Fruit fly (Drosophila melanogaster) whole organism, prepupa: ENCODE results near the gene CG33688.

Experiments used
- Blimp-1 ChIP-seq: fragments of 200-800 bp; sonication (Bioruptor generic); optimal IDR thresholded peaks from 3 replicates; lab custom pipeline; 2017; ENCODE audit warnings: missing biosample characterization, missing genetic modification characterization, mild to moderate bottlenecking, moderate library complexity, missing genetic modification reagents
- CG10669 ChIP-seq: fragments of 200-800 bp; sonication (Bioruptor generic); optimal IDR thresholded peaks from 3 replicates; lab custom pipeline; 2018; ENCODE audit warnings: missing biosample characterization, mild to moderate bottlenecking, missing genetic modification characterization, moderate library complexity
- CG11294 ChIP-seq: fragments of 200-800 bp; sonication (Bioruptor generic); IDR thresholded peaks from 2 replicates; pipeline ENCODE4 v1.3.6; 2022; ENCODE audit warnings: missing biosample characterization, missing genetic modification characterization
- CG11902 ChIP-seq: fragments of 200-800 bp; sonication (Bioruptor generic); optimal IDR thresholded peaks from 3 replicates; lab custom pipeline; 2016; ENCODE audit warnings: missing biosample characterization, missing genetic modification characterization
- CG15336 ChIP-seq: fragments of 200-800 bp; sonication (Bioruptor generic); IDR thresholded peaks from 2 replicates; pipeline ENCODE4 v1.3.6; 2022; ENCODE audit warnings: missing biosample characterization, missing genetic modification characterization
- CG1621 ChIP-seq: fragments of 200-800 bp; sonication (Bioruptor generic); optimal IDR thresholded peaks from 3 replicates; lab custom pipeline; 2018; ENCODE audit warnings: missing biosample characterization, mild to moderate bottlenecking, missing genetic modification characterization
- CG16779 ChIP-seq: fragments of 200-800 bp; sonication (Bioruptor generic); optimal IDR thresholded peaks from 3 replicates; lab custom pipeline; 2017; ENCODE audit warnings: missing biosample characterization, mild to moderate bottlenecking, missing genetic modification characterization
- CG31627 ChIP-seq: fragments of 200-800 bp; sonication (Bioruptor generic); optimal IDR thresholded peaks from 3 replicates; lab custom pipeline; 2016; ENCODE audit warnings: missing biosample characterization, missing genetic modification characterization
- CG3919 ChIP-seq: fragments of 200-800 bp; sonication (Bioruptor generic); optimal IDR thresholded peaks from 3 replicates; lab custom pipeline; 2016; ENCODE audit warnings: missing biosample characterization, missing genetic modification characterization
- CG4318 ChIP-seq: fragments of 200-800 bp; sonication (Bioruptor generic); optimal IDR thresholded peaks from 3 replicates; lab custom pipeline; 2017; ENCODE audit warnings: missing biosample characterization, mild to moderate bottlenecking, missing genetic modification characterization
- CG6163 ChIP-seq: fragments of 200-800 bp; sonication (Bioruptor generic); IDR thresholded peaks from 3 replicates; pipeline ENCODE4 v1.3.6; 2022; ENCODE audit warnings: missing biosample characterization, missing genetic modification characterization
- CG6854 ChIP-seq: fragments of 200-800 bp; sonication (Bioruptor generic); optimal IDR thresholded peaks from 2 replicates; lab custom pipeline; 2017; ENCODE audit warnings: missing biosample characterization, mild to moderate bottlenecking, missing genetic modification characterization
- CG7368 ChIP-seq: fragments of 200-800 bp; sonication (Bioruptor generic); optimal IDR thresholded peaks from 3 replicates; lab custom pipeline; 2016; ENCODE audit warnings: missing biosample characterization, missing genetic modification characterization
- CG8119 ChIP-seq: fragments of 200-800 bp; sonication (Bioruptor generic); IDR thresholded peaks from 3 replicates; pipeline ENCODE4 v1.3.6; 2022; ENCODE audit warnings: missing biosample characterization, missing genetic modification characterization
- CG8632 ChIP-seq: fragments of 200-800 bp; sonication (Bioruptor generic); optimal IDR thresholded peaks from 3 replicates; lab custom pipeline; 2016; ENCODE audit warnings: missing biosample characterization, missing genetic modification characterization
- CG9139 ChIP-seq: fragments of 200-800 bp; sonication (Bioruptor generic); optimal IDR thresholded peaks from 3 replicates; lab custom pipeline; 2017; ENCODE audit warnings: missing biosample characterization, mild to moderate bottlenecking, missing genetic modification characterization
- Eip75B ChIP-seq: fragments of 200-800 bp; sonication (Bioruptor generic); optimal IDR thresholded peaks from 3 replicates; lab custom pipeline; 2016; ENCODE audit warnings: missing biosample characterization, missing genetic modification characterization
- Eip78C ChIP-seq: fragments of 200-800 bp; sonication (Bioruptor generic); peaks from one replicate; lab custom pipeline; 2016; ENCODE audit warnings: missing biosample characterization, missing genetic modification characterization
- Eip93F ChIP-seq: fragments of 200-800 bp; sonication (Bioruptor generic); optimal IDR thresholded peaks from 2 replicates; lab custom pipeline; 2016; ENCODE audit warnings: missing biosample characterization, mild to moderate bottlenecking, missing genetic modification characterization
- Ets21C ChIP-seq: fragments of 200-800 bp; sonication (Bioruptor generic); optimal IDR thresholded peaks from 3 replicates; lab custom pipeline; 2016; ENCODE audit warnings: missing biosample characterization, missing genetic modification characterization
- Gug ChIP-seq: fragments of 200-800 bp; sonication (Bioruptor generic); IDR thresholded peaks from 2 replicates; pipeline ENCODE4 v1.3.6; 2022; ENCODE audit warnings: missing biosample characterization, missing genetic modification characterization
- Hr38 ChIP-seq: sonication (Bioruptor generic); optimal IDR thresholded peaks from 2 replicates; lab custom pipeline; 2016; ENCODE audit warnings: missing biosample characterization, missing genetic modification characterization
- Hr39 ChIP-seq: fragments of 200-800 bp; sonication (Bioruptor generic); optimal IDR thresholded peaks from 2 replicates; lab custom pipeline; 2016; ENCODE audit warnings: missing biosample characterization, missing genetic modification characterization
- Hr4 ChIP-seq: fragments of 200-800 bp; sonication (Bioruptor generic); optimal IDR thresholded peaks from 3 replicates; lab custom pipeline; 2016; ENCODE audit warnings: missing biosample characterization, missing genetic modification characterization
- Met ChIP-seq: fragments of 200-800 bp; sonication (Bioruptor generic); optimal IDR thresholded peaks from 3 replicates; lab custom pipeline; 2016; ENCODE audit warnings: missing biosample characterization, missing genetic modification characterization
- OdsH ChIP-seq: fragments of 200-800 bp; sonication (Bioruptor generic); optimal IDR thresholded peaks from 3 replicates; lab custom pipeline; 2016; ENCODE audit warnings: missing biosample characterization, missing genetic modification characterization
- Sox15 ChIP-seq: fragments of 200-800 bp; sonication (Bioruptor generic); optimal IDR thresholded peaks from 3 replicates; lab custom pipeline; 2016; ENCODE audit warnings: missing biosample characterization, missing genetic modification characterization
- achi ChIP-seq: fragments of 200-800 bp; sonication (Bioruptor generic); optimal IDR thresholded peaks from 3 replicates; lab custom pipeline; 2016; ENCODE audit warnings: missing biosample characterization, missing genetic modification characterization
- acj6 ChIP-seq: fragments of 200-800 bp; sonication (Bioruptor generic); optimal IDR thresholded peaks from 3 replicates; lab custom pipeline; 2016; ENCODE audit warnings: missing biosample characterization, missing genetic modification characterization
- dsx ChIP-seq: fragments of 200-800 bp; optimal IDR thresholded peaks from 3 replicates; lab custom pipeline; 2019; ENCODE audit warnings: missing biosample characterization, mild to moderate bottlenecking, missing genetic modification characterization, moderate library complexity; ENCODE audit not compliant: poor library complexity, severe bottlenecking
- eg ChIP-seq: fragments of 200-800 bp; sonication (Bioruptor generic); IDR thresholded peaks from 3 replicates; pipeline ENCODE4 v1.3.6; 2022; ENCODE audit warnings: missing biosample characterization, missing genetic modification characterization
- esn ChIP-seq: fragments of 200-800 bp; sonication (Bioruptor generic); optimal IDR thresholded peaks from 2 replicates; lab custom pipeline; 2016; ENCODE audit warnings: missing biosample characterization, mild to moderate bottlenecking, missing genetic modification characterization, moderate library complexity
- fd59A ChIP-seq: fragments of 200-800 bp; sonication (Bioruptor generic); optimal IDR thresholded peaks from 2 replicates; lab custom pipeline; 2017; ENCODE audit warnings: missing biosample characterization, mild to moderate bottlenecking, missing genetic modification characterization, missing genetic modification reagents
- fd85E ChIP-seq: fragments of 200-800 bp; sonication (Bioruptor generic); optimal IDR thresholded peaks from 3 replicates; lab custom pipeline; 2016; ENCODE audit warnings: missing biosample characterization, missing genetic modification characterization
- lz ChIP-seq: fragments of 200-800 bp; sonication (Bioruptor generic); optimal IDR thresholded peaks from 3 replicates; lab custom pipeline; 2016; ENCODE audit warnings: missing biosample characterization, missing genetic modification characterization
- net ChIP-seq: fragments of 200-800 bp; sonication (Bioruptor generic); optimal IDR thresholded peaks from 3 replicates; lab custom pipeline; 2016; ENCODE audit warnings: missing biosample characterization, missing genetic modification characterization
- pdm3 ChIP-seq: fragments of 200-800 bp; sonication (Bioruptor generic); optimal IDR thresholded peaks from 3 replicates; lab custom pipeline; 2016; ENCODE audit warnings: missing biosample characterization, missing genetic modification characterization
- salr ChIP-seq, 2 experiments: fragments of 200-800 bp; sonication (Bioruptor generic); optimal IDR thresholded peaks; 3 replicates each; lab custom pipeline; 2016 to 2018; ENCODE audit warnings: missing biosample characterization in 2 of 2, missing genetic modification characterization in 2 of 2, mild to moderate bottlenecking in 1 of 2
- spab ChIP-seq: fragments of 200-800 bp; sonication (Bioruptor generic); optimal IDR thresholded peaks from 2 replicates; lab custom pipeline; 2017; ENCODE audit warnings: missing biosample characterization, mild to moderate bottlenecking, missing genetic modification characterization, missing genetic modification reagents
- ss ChIP-seq, 2 experiments: fragments of 200-800 bp; sonication (Bioruptor generic); optimal IDR thresholded peaks; 2 replicates in 1 of 2; 3 replicates in 1 of 2; lab custom pipeline; 2017 to 2018; ENCODE audit warnings: mild to moderate bottlenecking in 2 of 2, missing biosample characterization in 2 of 2, missing genetic modification characterization in 2 of 2, moderate library complexity in 1 of 2
- svp ChIP-seq: fragments of 200-800 bp; sonication (Bioruptor generic); peaks from one replicate; lab custom pipeline; 2016; ENCODE audit warnings: missing biosample characterization, missing genetic modification characterization
- vri ChIP-seq: fragments of 200-800 bp; sonication (Bioruptor generic); optimal IDR thresholded peaks from 3 replicates; lab custom pipeline; 2016; ENCODE audit warnings: missing biosample characterization, mild to moderate bottlenecking, missing genetic modification characterization

Gene CG33688

DNA sequence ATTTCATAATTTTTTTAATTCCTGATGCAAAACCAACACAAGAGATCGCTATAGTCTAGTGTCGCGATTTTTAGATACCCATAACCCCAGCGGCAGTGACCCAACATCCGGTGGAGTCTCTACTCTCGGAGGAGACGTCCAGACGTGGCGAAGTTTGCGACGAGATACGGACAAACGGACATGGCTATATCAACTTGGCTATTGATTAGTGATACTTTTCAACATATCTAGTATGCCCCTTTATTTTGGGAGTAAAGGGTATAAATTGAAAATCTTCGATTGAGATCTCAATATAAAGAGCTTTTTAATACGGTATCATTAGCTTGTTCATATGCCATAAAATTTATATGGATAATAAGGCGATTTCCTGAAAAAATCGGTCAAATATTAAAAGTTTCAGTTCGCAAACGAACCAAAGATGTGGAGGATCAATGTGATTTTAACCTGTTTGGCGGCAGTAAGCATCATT, 1.5 kb upstream of the CG33688 start, which contains the start of gene CG33687:
TSS of gene CG33687 (plus strand) at position 419 of the 469 bp plus-strand sequence.
- TF ChIP-seq dsx (GFP tag; lab: Kevin White, UChicago) = no peak
- no peak for TF ChIP-seq Eip75B (GFP tag; lab: Kevin White, UChicago)
- TF ChIP-seq eg (GFP tag; lab: Robert Waterston, UW) = no peak
- TF ChIP-seq Eip78C = peak; percentile 59
- peak; percentile 56 for TF ChIP-seq svp
- TF ChIP-seq fd85E (GFP tag; lab: Kevin White, UChicago) = no peak
- no peak for TF ChIP-seq CG8632 (GFP tag; lab: Kevin White, UChicago)
- TF ChIP-seq, all 60 proteins: peak for 2

DNA sequence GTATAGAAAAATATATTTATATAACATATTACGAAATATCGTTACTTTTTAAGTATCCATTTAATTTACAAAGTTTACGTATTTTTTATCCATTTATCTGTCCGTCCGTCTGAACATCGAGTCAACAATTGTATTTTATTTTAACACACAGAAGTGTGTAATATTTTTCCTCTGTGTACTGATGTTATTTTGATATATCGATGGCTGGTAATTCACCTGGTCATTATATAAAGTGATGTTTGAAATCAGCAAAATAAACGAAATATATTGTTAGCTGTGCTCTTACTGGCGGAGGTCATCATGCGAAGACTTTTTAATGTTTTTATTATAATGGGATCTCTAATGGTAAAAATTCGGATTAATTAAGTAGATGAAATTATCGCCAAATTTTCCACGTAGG, 909 bp downstream of the CG33688 start, which contains the start of gene CG33689:
TSS of gene CG33689 (plus strand) at position 301 of the 400 bp plus-strand sequence.
- TF ChIP-seq CG15336 (GFP tag; lab: Robert Waterston, UW) = no peak
- TF ChIP-seq salr (GFP tag; optimal IDR thresholded peaks at IDR 0.05; lab: Kevin White, UChicago) = no peak
- no peak for TF ChIP-seq CG6163 (GFP tag; lab: Robert Waterston, UW)
- no peak for TF ChIP-seq Eip78C
- peak; percentile 19 for TF ChIP-seq svp
- TF ChIP-seq Hr39 (GFP tag; lab: Kevin White, UChicago) = no peak
- TF ChIP-seq, all 60 proteins: peak for 1

DNA sequence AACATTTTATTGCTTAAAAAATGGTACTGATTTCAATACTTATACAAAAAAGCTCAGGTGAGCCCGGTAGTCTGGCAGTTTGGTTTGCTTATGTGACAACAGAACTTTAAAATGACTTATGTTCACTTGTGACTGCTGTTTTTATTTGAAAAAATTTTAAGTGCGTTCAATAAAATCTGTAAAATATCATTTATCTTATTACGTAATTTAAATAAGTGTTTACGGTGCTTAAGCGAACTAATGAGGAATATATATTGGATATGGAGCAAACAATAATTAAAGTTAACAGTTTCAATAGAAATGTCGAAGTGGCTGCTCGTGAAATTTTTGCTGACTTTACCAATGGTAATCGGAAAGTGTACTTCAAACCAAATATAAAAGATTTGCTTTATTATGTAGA, 2.0 kb downstream of the CG33688 start, which contains the start of gene dls:
TSS of gene dls (plus strand) at position 301 of the 400 bp plus-strand sequence.
- TF ChIP-seq Eip78C (no peak), CG3919 (GFP tag; lab: Kevin White, UChicago) (no peak), spab (GFP tag; lab: Kevin White, UChicago) (no peak), CG8119 (GFP tag; lab: Robert Waterston, UW) (no peak), eg (GFP tag; lab: Robert Waterston, UW) (no peak), Hr4 (no peak), fd59A (GFP tag; lab: Kevin White, UChicago) (no peak), CG31627 (GFP tag; lab: Kevin White, UChicago) (no peak), fd85E (GFP tag; lab: Kevin White, UChicago) (no peak), CG4318 (GFP tag; lab: Kevin White, UChicago) (no peak), Met (no peak), achi (no peak), salr (GFP tag; optimal IDR thresholded peaks at IDR 0.05; lab: Kevin White, UChicago) (no peak), CG8632 (GFP tag; lab: Kevin White, UChicago) (no peak), Blimp-1 (GFP tag; lab: Kevin White, UChicago) (no peak), CG1621 (tag; lab: Kevin White, UChicago) (no peak), CG7368 (GFP tag; lab: Kevin White, UChicago) (no peak), OdsH (GFP tag; lab: Kevin White, UChicago) (no peak), acj6 (GFP tag; lab: Kevin White, UChicago) (no peak), Hr39 (GFP tag; lab: Kevin White, UChicago) (no peak)

DNA sequence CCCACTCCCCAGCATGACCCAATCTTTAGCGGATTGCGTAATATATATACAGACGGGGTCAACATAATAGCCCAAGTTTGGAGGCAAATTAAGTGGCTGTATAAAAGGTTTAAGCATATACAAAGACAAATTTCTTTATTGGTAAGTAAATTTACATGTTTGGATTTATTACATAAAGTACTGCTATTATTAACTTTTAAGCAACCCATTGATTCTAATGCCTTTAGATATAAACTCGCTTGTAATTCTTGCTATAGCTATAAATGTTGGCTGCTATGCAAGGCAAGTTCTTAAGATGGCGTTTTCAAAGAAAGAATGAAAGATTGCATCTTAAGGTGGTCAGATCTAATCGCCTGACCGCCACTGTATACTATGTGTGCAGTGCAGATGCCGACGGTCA, 3.5 kb downstream of the CG33688 start:
- TF ChIP-seq CG6854 (GFP tag; lab: Kevin White, UChicago) (no peak), Blimp-1 (GFP tag; lab: Kevin White, UChicago) (no peak), net (GFP tag; lab: Kevin White, UChicago) (peak; percentile 3), CG7368 (GFP tag; lab: Kevin White, UChicago) (peak; percentile 23), Ets21C (GFP tag; lab: Kevin White, UChicago) (no peak), vri (GFP tag; lab: Kevin White, UChicago) (peak; percentile 83), Eip75B (GFP tag; lab: Kevin White, UChicago) (peak; percentile 54), esn (GFP tag; lab: Kevin White, UChicago) (peak; percentile 57), salr (GFP tag; optimal IDR thresholded peaks at IDR 0.05; lab: Kevin White, UChicago) (no peak), Hr4 (peak; percentile 16), ss (GFP tag; optimal IDR thresholded peaks at IDR 0.05; lab: Kevin White, UChicago) (peak; percentile 12 to 40), CG16779 (tag; lab: Kevin White, UChicago) (no peak), Hr38 (no peak), CG9139 (GFP tag; lab: Kevin White, UChicago) (peak; percentile 44), lz (GFP tag; lab: Kevin White, UChicago) (peak; percentile 38), Gug (no peak), CG1621 (tag; lab: Kevin White, UChicago) (peak; percentile 26), CG11902 (peak; percentile 0), svp (peak; percentile 83), fd85E (GFP tag; lab: Kevin White, UChicago) (no peak), pdm3 (GFP tag; lab: Kevin White, UChicago) (peak; percentile 53), Hr39 (GFP tag; lab: Kevin White, UChicago) (peak; percentile 58), Sox15 (peak; percentile 10), CG8632 (GFP tag; lab: Kevin White, UChicago) (peak; percentile 43), CG15336 (GFP tag; lab: Robert Waterston, UW) (0 out of 2 replicates have a peak, but pooled peaks have one; percentile 35), Eip93F (GFP tag; lab: Kevin White, UChicago) (peak; percentile 12), CG11294 (GFP tag; lab: Robert Waterston, UW) (no peak), CG6163 (GFP tag; lab: Robert Waterston, UW) (no peak), CG10669 (GFP tag; lab: Kevin White, UChicago) (peak; percentile 52)
